Worm (Caenorhabditis elegans) whole organism, L4 larva: Measurements from ENCODE around the gene srj-23.

Experiments
- F10B5.3 ChIP-seq: sonication (generic microtip); optimal IDR thresholded peaks from 2 replicates; lab custom pipeline; 2016; ENCODE audit warnings: mild to moderate bottlenecking, missing genetic modification characterization, missing compliant biosample characterization
- F26F4.8 ChIP-seq: fragments of 200-800 bp; sonication (Bioruptor generic); conservative IDR thresholded peaks from 2 replicates; pipeline ENCODE4 v1.3.6; 2022; ENCODE audit warnings: missing genetic modification characterization, missing compliant biosample characterization
- F44E2.7 ChIP-seq: fragments of 200-800 bp; sonication (Bioruptor generic); IDR thresholded peaks from 2 replicates; pipeline ENCODE4 v2.1.2; 2022; ENCODE audit warnings: missing genetic modification characterization, missing compliant biosample characterization
- T26A8.4 ChIP-seq: fragments of 200-800 bp; sonication (Bioruptor generic); IDR thresholded peaks from 2 replicates; pipeline ENCODE4 v1.3.6; 2022; ENCODE audit warnings: missing genetic modification characterization, missing compliant biosample characterization
- Y48G9A.11 ChIP-seq: fragments of 200-800 bp; sonication (Bioruptor generic); IDR thresholded peaks from 2 replicates; pipeline ENCODE4 v1.3.6; 2022; ENCODE audit warnings: missing genetic modification reagents, missing genetic modification characterization, missing compliant biosample characterization
- attf-4 ChIP-seq: sonication (generic microtip); optimal IDR thresholded peaks from 3 replicates; lab custom pipeline; 2017; ENCODE audit warnings: missing biosample characterization, missing genetic modification characterization
- ceh-20 ChIP-seq: fragments of 200-800 bp; sonication (Bioruptor generic); IDR thresholded peaks from 2 replicates; pipeline ENCODE4 v1.3.6; 2022; ENCODE audit warnings: missing genetic modification reagents, missing genetic modification characterization, missing compliant biosample characterization
- ces-1 ChIP-seq: fragments of 150-350 bp; sonication (generic microtip); optimal IDR thresholded peaks from 4 replicates; lab custom pipeline; 2014; ENCODE audit warnings: missing biosample characterization, missing genetic modification reagents, missing genetic modification characterization
- cey-2 ChIP-seq: sonication (generic microtip); optimal IDR thresholded peaks from 3 replicates; lab custom pipeline; 2017; ENCODE audit warnings: missing genetic modification characterization, mild to moderate bottlenecking, missing compliant biosample characterization, antibody characterized with exemption, borderline replicate concordance; ENCODE audit not compliant: insufficient read depth
- ctbp-1 ChIP-seq: fragments of 200-800 bp; sonication (Bioruptor generic); IDR thresholded peaks from 2 replicates; pipeline ENCODE4 v1.3.6; 2022; ENCODE audit warnings: missing genetic modification reagents, missing genetic modification characterization, missing compliant biosample characterization
- daf-16 ChIP-seq, 3 experiments: sonication (generic microtip); optimal IDR thresholded peaks; 2 replicates each; lab custom pipeline; 2016 to 2017; ENCODE audit warnings: missing genetic modification characterization in 3 of 3, missing genetic modification reagents in 3 of 3, mild to moderate bottlenecking in 2 of 3, missing compliant biosample characterization in 2 of 3, missing biosample characterization in 1 of 3, moderate library complexity in 1 of 3
- daf-19 ChIP-seq: fragments of 200-800 bp; sonication (Bioruptor generic); conservative IDR thresholded peaks from 2 replicates; pipeline ENCODE4 v1.3.6; 2022; ENCODE audit warnings: missing genetic modification characterization, missing compliant biosample characterization
- dmd-6 ChIP-seq: fragments of 200-800 bp; sonication (Bioruptor generic); IDR thresholded peaks from 2 replicates; pipeline ENCODE4 v1.3.6; 2022; ENCODE audit warnings: missing genetic modification reagents, missing genetic modification characterization, missing compliant biosample characterization
- dmd-8 ChIP-seq: fragments of 200-800 bp; sonication (Bioruptor generic); IDR thresholded peaks from 2 replicates; pipeline ENCODE4 v1.3.6; 2022; ENCODE audit warnings: missing genetic modification characterization, missing compliant biosample characterization
- dmd-9 ChIP-seq: fragments of 200-800 bp; sonication (Bioruptor generic); IDR thresholded peaks from 2 replicates; pipeline ENCODE4 v1.3.6; 2022; ENCODE audit warnings: missing genetic modification reagents, missing genetic modification characterization, missing compliant biosample characterization
- fkh-10 ChIP-seq: fragments of 150-350 bp; optimal IDR thresholded peaks from 2 replicates; lab custom pipeline; 2014; ENCODE audit warnings: missing biosample characterization, missing genetic modification reagents, missing genetic modification characterization
- fos-1 ChIP-seq: fragments of 150-350 bp; optimal IDR thresholded peaks from 2 replicates; lab custom pipeline; 2014; ENCODE audit warnings: missing biosample characterization, missing genetic modification characterization
- hif-1 ChIP-seq, 2 experiments: sonication (generic microtip); optimal IDR thresholded peaks; 2 replicates each; lab custom pipeline; 2016 to 2017; ENCODE audit warnings: missing compliant biosample characterization in 2 of 2, missing genetic modification characterization in 2 of 2, missing genetic modification reagents in 2 of 2, missing genotype in 2 of 2, mild to moderate bottlenecking in 1 of 2
- hlh-11 ChIP-seq: fragments of 200-800 bp; sonication (Bioruptor generic); optimal IDR thresholded peaks from 2 replicates; lab custom pipeline; 2018; ENCODE audit warnings: mild to moderate bottlenecking, missing genetic modification characterization, missing compliant biosample characterization
- hmg-1.1 ChIP-seq: fragments of 200-800 bp; sonication (Bioruptor generic); IDR thresholded peaks from 2 replicates; pipeline ENCODE4 v1.3.6; 2022; ENCODE audit warnings: missing genetic modification reagents, missing genetic modification characterization, missing compliant biosample characterization
- lim-7 ChIP-seq: fragments of 200-800 bp; sonication (Bioruptor generic); IDR thresholded peaks from 2 replicates; pipeline ENCODE4 v1.3.6; 2022; ENCODE audit warnings: missing genetic modification characterization, missing compliant biosample characterization
- lin-1 ChIP-seq: fragments of 200-800 bp; sonication (Bioruptor generic); IDR thresholded peaks from 2 replicates; pipeline ENCODE4 v1.3.6; 2022; ENCODE audit warnings: missing genetic modification reagents, missing genetic modification characterization, missing compliant biosample characterization
- lir-3 ChIP-seq: sonication (generic microtip); optimal IDR thresholded peaks from 2 replicates; lab custom pipeline; 2016; ENCODE audit warnings: mild to moderate bottlenecking, missing genetic modification characterization, missing compliant biosample characterization
- madf-9 ChIP-seq: fragments of 200-800 bp; sonication (Bioruptor generic); conservative IDR thresholded peaks from 2 replicates; pipeline ENCODE4 v1.3.6; 2022; ENCODE audit warnings: missing genetic modification reagents, missing genetic modification characterization, missing compliant biosample characterization
- mdl-1 ChIP-seq, 2 experiments: fragments of 150-350 bp in 1 of 2; sonication (generic microtip) in 1 of 2; optimal IDR thresholded peaks; 2 replicates each; lab custom pipeline; 2014 to 2017; ENCODE audit warnings: missing biosample characterization in 2 of 2, missing genetic modification characterization in 2 of 2
- mep-1 ChIP-seq: fragments of 150-350 bp; sonication (generic microtip); optimal IDR thresholded peaks from 3 replicates; lab custom pipeline; 2014; ENCODE audit warnings: missing biosample characterization, missing genetic modification characterization
- mes-2 ChIP-seq: sonication (generic microtip); optimal IDR thresholded peaks from 2 replicates; lab custom pipeline; 2016; ENCODE audit warnings: missing genotype, mild to moderate bottlenecking, missing genetic modification characterization, missing compliant biosample characterization; ENCODE audit not compliant: poor library complexity, severe bottlenecking
- mxl-3 ChIP-seq: fragments of 200-800 bp; sonication (Bioruptor generic); optimal IDR thresholded peaks from 2 replicates; lab custom pipeline; 2018; ENCODE audit warnings: mild to moderate bottlenecking, missing genetic modification characterization, missing compliant biosample characterization
- nhr-102 ChIP-seq: sonication (generic microtip); optimal IDR thresholded peaks from 2 replicates; lab custom pipeline; 2016; ENCODE audit warnings: mild to moderate bottlenecking, missing genetic modification characterization, moderate library complexity, missing compliant biosample characterization
- nhr-111 ChIP-seq: fragments of 200-800 bp; sonication (Bioruptor generic); optimal IDR thresholded peaks from 2 replicates; lab custom pipeline; 2018; ENCODE audit warnings: mild to moderate bottlenecking, missing genetic modification characterization, missing compliant biosample characterization
- nhr-237 ChIP-seq: sonication (generic microtip); optimal IDR thresholded peaks from 2 replicates; lab custom pipeline; 2017; ENCODE audit warnings: missing biosample characterization, missing genetic modification characterization
- nhr-28 ChIP-seq: fragments of 150-350 bp; optimal IDR thresholded peaks from 2 replicates; lab custom pipeline; 2014; ENCODE audit warnings: missing biosample characterization, missing genetic modification characterization
- nhr-77 ChIP-seq: fragments of 150-350 bp; optimal IDR thresholded peaks from 2 replicates; lab custom pipeline; 2014; ENCODE audit warnings: missing biosample characterization, missing genetic modification characterization
- php-3 ChIP-seq: fragments of 200-800 bp; sonication (Bioruptor generic); IDR thresholded peaks from 2 replicates; pipeline ENCODE4 v1.3.6; 2022; ENCODE audit warnings: missing genetic modification reagents, missing genetic modification characterization, missing compliant biosample characterization
- pqm-1 ChIP-seq: sonication (generic microtip); optimal IDR thresholded peaks from 2 replicates; lab custom pipeline; 2017; ENCODE audit warnings: missing biosample characterization, missing genetic modification characterization
- sdz-12 ChIP-seq: fragments of 200-800 bp; sonication (Bioruptor generic); optimal IDR thresholded peaks from 2 replicates; lab custom pipeline; 2018; ENCODE audit warnings: mild to moderate bottlenecking, missing genetic modification characterization, missing compliant biosample characterization
- set-16 ChIP-seq: fragments of 200-800 bp; sonication (Bioruptor generic); IDR thresholded peaks from 2 replicates; pipeline ENCODE4 v1.3.6; 2022; ENCODE audit warnings: missing genetic modification reagents, missing genetic modification characterization, missing compliant biosample characterization
- snpc-1.2 ChIP-seq: fragments of 200-800 bp; sonication (Bioruptor generic); IDR thresholded peaks from 2 replicates; pipeline ENCODE4 v1.3.6; 2022; ENCODE audit warnings: missing genetic modification reagents, missing genetic modification characterization, missing compliant biosample characterization
- spr-3 ChIP-seq: fragments of 200-800 bp; sonication (Bioruptor generic); optimal IDR thresholded peaks from 2 replicates; lab custom pipeline; 2018; ENCODE audit warnings: mild to moderate bottlenecking, missing genetic modification characterization, missing compliant biosample characterization
- tag-97 ChIP-seq: fragments of 200-800 bp; sonication (Bioruptor generic); IDR thresholded peaks from 2 replicates; pipeline ENCODE4 v1.3.6; 2022; ENCODE audit warnings: missing genetic modification characterization, missing compliant biosample characterization
- zag-1 ChIP-seq: fragments of 150-350 bp; optimal IDR thresholded peaks from 2 replicates; lab custom pipeline; 2014; ENCODE audit warnings: missing biosample characterization, missing genetic modification characterization
- zip-11 ChIP-seq: fragments of 200-800 bp; sonication (Bioruptor generic); IDR thresholded peaks from 2 replicates; pipeline ENCODE4 v1.3.6; 2022; ENCODE audit warnings: missing genetic modification characterization, missing compliant biosample characterization
- zip-2 ChIP-seq: fragments of 150-350 bp; optimal IDR thresholded peaks from 2 replicates; lab custom pipeline; 2014; ENCODE audit warnings: missing biosample characterization, missing genetic modification characterization

The srj-23 gene

DNA sequence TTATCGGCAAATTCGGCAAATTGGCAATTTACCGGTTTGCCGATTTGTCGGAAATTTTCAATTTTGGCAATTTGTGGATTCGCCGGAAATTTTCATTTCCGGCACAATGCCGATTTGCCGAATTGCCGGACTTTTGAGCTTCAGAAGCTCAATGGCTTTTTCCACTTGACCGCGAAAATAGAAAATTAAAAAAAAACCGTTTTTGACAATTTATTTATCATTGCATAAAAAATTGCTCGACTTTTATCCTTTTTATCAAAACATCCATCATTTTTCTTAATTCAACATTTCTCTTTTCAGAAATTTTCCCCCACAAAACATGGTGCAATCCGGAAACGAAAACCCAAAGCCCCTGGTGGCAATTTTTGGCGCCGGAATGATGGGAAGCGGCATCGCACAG is 8.6 kb downstream of the srj-23 start, which contains the start of gene hacd-1:
Gene hacd-1 (plus strand): TSS at position 301 of the 400 bp plus-strand sequence.
- no peak for TF ChIP-seq zip-2
- no peak for TF ChIP-seq spr-3 (GFP tag; lab: Kevin White, UChicago)
- no peak for TF ChIP-seq T26A8.4 (GFP tag; lab: Robert Waterston, UW)
- no peak for TF ChIP-seq daf-16 (GFP tag; optimal IDR thresholded peaks at IDR 0.05; lab: Kevin White, UChicago)
- TF ChIP-seq daf-16 (tag; optimal IDR thresholded peaks at IDR 0.05; lab: Kevin White, UChicago) = no peak
- TF ChIP-seq tag-97 (GFP tag; lab: Robert Waterston, UW) = no peak
- TF ChIP-seq lir-3 (tag; lab: Kevin White, UChicago) = no peak

ce11 chrV:1464543-1465040 is 13.2 kb downstream of the srj-23 start, which contains the start of the genes fpn-1.2 and pqn-54:
fpn-1.2 (minus strand) TSS chrV:1464699.
pqn-54 (plus strand) TSS chrV:1464990.
- TF ChIP-seq sdz-12 (GFP tag; lab: Kevin White, UChicago) = no peak
- TF ChIP-seq fkh-10 (GFP tag; lab: Kevin White, UChicago) = no peak
- peak; percentile 26 for TF ChIP-seq nhr-77
- TF ChIP-seq hlh-11 (tag; lab: Kevin White, UChicago) = peak; percentile 26
- peak; percentile 66 for TF ChIP-seq nhr-28 (tag; lab: Kevin White, UChicago)
- TF ChIP-seq dmd-6 (GFP tag; lab: Robert Waterston, UW) = peak; percentile 83
- TF ChIP-seq pqm-1 (tag; lab: Kevin White, UChicago) = peak; percentile 37
- no peak for TF ChIP-seq daf-16 (GFP tag; optimal IDR thresholded peaks at IDR 0.05; lab: Kevin White, UChicago)
- peak; percentile 9 for TF ChIP-seq daf-16 (tag; optimal IDR thresholded peaks at IDR 0.05; lab: Kevin White, UChicago)

DNA sequence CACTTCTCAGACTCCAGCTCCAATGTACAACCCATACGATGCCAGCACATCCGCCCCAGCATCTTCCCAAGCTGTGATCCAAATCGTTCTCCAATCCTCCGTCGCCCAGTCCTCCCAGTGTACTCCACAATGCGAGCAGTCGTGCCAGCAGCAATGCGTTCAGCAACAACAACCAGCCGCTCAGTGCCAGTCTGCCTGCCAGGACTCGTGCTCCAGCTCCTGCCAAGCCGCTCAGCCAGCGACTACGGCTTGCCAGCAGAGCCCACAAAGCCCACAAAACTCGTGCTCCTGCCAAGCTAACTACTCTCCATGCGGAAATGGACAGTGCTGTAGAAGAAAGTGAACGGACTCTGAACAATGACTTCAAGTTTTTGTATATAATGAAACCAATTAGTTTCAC is 14.5 kb downstream of the srj-23 start:
- TF ChIP-seq tag-97 (GFP tag; lab: Robert Waterston, UW) (no peak), fos-1 (no peak), lim-7 (GFP tag; lab: Robert Waterston, UW) (0 out of 2 replicates have a peak, but pooled peaks have one; percentile 36), Y48G9A.11 (GFP tag; lab: Robert Waterston, UW) (no peak), F44E2.7 (0 out of 2 replicates have a peak, but pooled peaks have one; percentile 30), dmd-9 (no peak), set-16 (GFP tag; lab: Robert Waterston, UW) (peak; percentile 89), ctbp-1 (GFP tag; lab: Robert Waterston, UW) (no peak)

DNA sequence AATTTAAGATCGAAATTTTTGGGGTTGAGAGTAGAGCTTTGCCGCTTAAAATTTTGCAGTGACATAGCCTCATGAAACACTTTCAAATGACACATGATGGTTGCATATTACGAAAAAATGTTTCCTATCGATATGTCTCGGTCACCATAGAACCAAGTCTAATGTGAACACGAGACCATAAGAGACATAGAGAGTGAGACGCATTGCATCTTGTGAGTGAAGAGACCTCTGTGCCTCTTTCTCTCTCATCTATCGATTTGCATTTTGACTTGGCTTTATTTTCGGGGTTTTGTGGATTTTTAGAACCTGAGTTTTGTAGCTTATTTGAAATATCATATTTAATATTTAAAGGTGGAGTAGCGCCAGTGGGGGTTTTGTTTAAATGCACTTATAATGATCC is 15.5 kb downstream of the srj-23 start:
- TF ChIP-seq madf-9 (no peak), ces-1 (GFP tag; lab: Kevin White, UChicago) (no peak), mep-1 (tag; lab: Kevin White, UChicago) (peak; percentile 31), php-3 (GFP tag; lab: Robert Waterston, UW) (no peak), nhr-77 (no peak), F10B5.3 (tag; lab: Kevin White, UChicago) (no peak), nhr-111 (GFP tag; lab: Kevin White, UChicago) (no peak), dmd-8 (GFP tag; lab: Robert Waterston, UW) (no peak), lir-3 (tag; lab: Kevin White, UChicago) (no peak), F26F4.8 (GFP tag; lab: Robert Waterston, UW) (no peak), nhr-237 (tag; lab: Kevin White, UChicago) (no peak), cey-2 (tag; lab: Kevin White, UChicago) (no peak), sdz-12 (GFP tag; lab: Kevin White, UChicago) (no peak), ceh-20 (GFP tag; lab: Robert Waterston, UW) (no peak), mes-2 (tag; lab: Kevin White, UChicago) (peak; percentile 57), dmd-6 (GFP tag; lab: Robert Waterston, UW) (peak; percentile 50), hif-1 (tag; optimal IDR thresholded peaks at IDR 0.05; lab: Kevin White, UChicago) (no peak), nhr-102 (tag; lab: Kevin White, UChicago) (no peak), daf-16 (GFP tag; optimal IDR thresholded peaks at IDR 0.05; lab: Kevin White, UChicago) (no peak), daf-16 (tag; optimal IDR thresholded peaks at IDR 0.05; lab: Kevin White, UChicago) (no peak), dmd-9 (no peak), lin-1 (GFP tag; lab: Robert Waterston, UW) (no peak), zag-1 (tag; lab: Kevin White, UChicago) (no peak), mdl-1 (tag; optimal IDR thresholded peaks at IDR 0.05; lab: Kevin White, UChicago) (peak in 1 of 2 experiments; percentile 65), mxl-3 (GFP tag; lab: Kevin White, UChicago) (no peak), hlh-11 (tag; lab: Kevin White, UChicago) (peak; percentile 42), hmg-1.1 (GFP tag; lab: Robert Waterston, UW) (peak; percentile 43; the same call in 1 of the 2 replicates), zip-11 (GFP tag; lab: Robert Waterston, UW) (no peak), daf-19 (GFP tag; lab: Robert Waterston, UW) (no peak), snpc-1.2 (GFP tag; lab: Robert Waterston, UW) (no peak), attf-4 (no peak)
